Worm (Caenorhabditis elegans): ENCODE data around the gene T01C3.11.

ce11 chrV:14955676-14956075, 43.7 kb upstream of the T01C3.11 start, which contains the start of gene F02D8.9:
- TF ChIP-seq ceh-9 (tag; optimal IDR thresholded peaks at IDR 0.05): no peak
- TF ChIP-seq nhr-11 (tag; optimal IDR thresholded peaks at IDR 0.05): no peak
- no peak for TF ChIP-seq nfya-1 (tag; optimal IDR thresholded peaks at IDR 0.05)
- no peak for TF ChIP-seq ama-1 (optimal IDR thresholded peaks at IDR 0.05)
- TF ChIP-seq pqm-1 (tag; optimal IDR thresholded peaks at IDR 0.05): no peak
- TF ChIP-seq che-1 (tag; optimal IDR thresholded peaks at IDR 0.05): no peak
- TF ChIP-seq ceh-6 (GFP tag; optimal IDR thresholded peaks at IDR 0.05): no peak
- no peak for TF ChIP-seq unc-86 (tag; optimal IDR thresholded peaks at IDR 0.05)
- TF ChIP-seq elt-2 (tag; optimal IDR thresholded peaks at IDR 0.05): no peak
- no peak for TF ChIP-seq sox-4 (tag; optimal IDR thresholded peaks at IDR 0.05)

Data from whole organism, late embryonic.